Worm (Caenorhabditis elegans) whole organism, late embryonic: ENCODE results near the gene C44C1.6.

ENCODE experiments used
- F13H6.1 ChIP-seq: sonication (generic microtip); optimal IDR thresholded peaks from 2 replicates; lab custom pipeline; 2016; ENCODE audit warnings: missing genetic modification characterization, missing compliant biosample characterization
- K02D7.2 ChIP-seq: sonication (generic microtip); optimal IDR thresholded peaks from 2 replicates; lab custom pipeline; 2017; ENCODE audit warnings: mild to moderate bottlenecking, missing genetic modification characterization, missing compliant biosample characterization
- K09A11.1 ChIP-seq: sonication (generic microtip); optimal IDR thresholded peaks from 2 replicates; lab custom pipeline; 2017; ENCODE audit warnings: antibody characterized with exemption, mild to moderate bottlenecking, missing genetic modification characterization, missing compliant biosample characterization; ENCODE audit not compliant: insufficient read depth
- T23F11.4 ChIP-seq: fragments of 200-800 bp; sonication (Bioruptor generic); optimal IDR thresholded peaks from 2 replicates; lab custom pipeline; 2018; ENCODE audit warnings: mild to moderate bottlenecking, missing genetic modification characterization, missing compliant biosample characterization
- Y22D7AL.16 ChIP-seq: sonication (generic microtip); optimal IDR thresholded peaks from 2 replicates; lab custom pipeline; 2016; ENCODE audit warnings: missing genetic modification characterization, missing compliant biosample characterization
- ahr-1 ChIP-seq: sonication (generic microtip); optimal IDR thresholded peaks from 2 replicates; lab custom pipeline; 2016; ENCODE audit warnings: missing genetic modification characterization, missing compliant biosample characterization
- ama-1 ChIP-seq: fragments of 150-350 bp; optimal IDR thresholded peaks from 2 replicates; lab custom pipeline; 2014
- ceh-14 ChIP-seq: sonication (generic microtip); optimal IDR thresholded peaks from 2 replicates; lab custom pipeline; 2016; ENCODE audit warnings: missing genotype, missing genetic modification characterization, missing compliant biosample characterization
- ceh-18 ChIP-seq: sonication (generic microtip); optimal IDR thresholded peaks from 2 replicates; lab custom pipeline; 2016; ENCODE audit warnings: missing genetic modification characterization, missing compliant biosample characterization
- ceh-2 ChIP-seq: sonication (generic microtip); optimal IDR thresholded peaks from 2 replicates; lab custom pipeline; 2016; ENCODE audit warnings: missing genotype, missing genetic modification characterization, missing compliant biosample characterization
- ceh-24 ChIP-seq: sonication (generic microtip); optimal IDR thresholded peaks from 2 replicates; lab custom pipeline; 2016; ENCODE audit warnings: mild to moderate bottlenecking, missing genetic modification characterization, missing compliant biosample characterization
- ceh-30 ChIP-seq: fragments of 150-350 bp; optimal IDR thresholded peaks from 2 replicates; lab custom pipeline; 2014; ENCODE audit warnings: missing biosample characterization, missing genetic modification characterization
- ceh-31 ChIP-seq: sonication (generic microtip); optimal IDR thresholded peaks from 2 replicates; lab custom pipeline; 2016; ENCODE audit warnings: missing genetic modification characterization, missing compliant biosample characterization
- ceh-34 ChIP-seq: sonication (generic microtip); optimal IDR thresholded peaks from 2 replicates; lab custom pipeline; 2016; ENCODE audit warnings: mild to moderate bottlenecking, missing genetic modification characterization, missing compliant biosample characterization
- ceh-45 ChIP-seq: fragments of 200-800 bp; sonication (Bioruptor generic); IDR thresholded peaks from 2 replicates; pipeline ENCODE4 v1.3.6; 2022; ENCODE audit warnings: missing genetic modification reagents, missing genetic modification characterization, missing compliant biosample characterization
- ceh-48 ChIP-seq: sonication (generic microtip); optimal IDR thresholded peaks from 2 replicates; lab custom pipeline; 2016; ENCODE audit warnings: missing genetic modification characterization, inconsistent platforms, missing compliant biosample characterization
- ceh-9 ChIP-seq: sonication (generic microtip); optimal IDR thresholded peaks from 2 replicates; lab custom pipeline; 2016; ENCODE audit warnings: mild to moderate bottlenecking, missing genetic modification characterization, inconsistent platforms, missing compliant biosample characterization
- che-1 ChIP-seq: sonication (generic microtip); optimal IDR thresholded peaks from 2 replicates; lab custom pipeline; 2016; ENCODE audit warnings: mild to moderate bottlenecking, missing genetic modification characterization, missing compliant biosample characterization
- elt-2 ChIP-seq: sonication (generic microtip); optimal IDR thresholded peaks from 2 replicates; lab custom pipeline; 2016; ENCODE audit warnings: missing genetic modification reagents, missing genetic modification characterization, missing compliant biosample characterization
- fax-1 ChIP-seq: sonication (generic microtip); optimal IDR thresholded peaks from 2 replicates; lab custom pipeline; 2016; ENCODE audit warnings: missing genotype, missing genetic modification characterization, missing compliant biosample characterization
- fkh-10 ChIP-seq: fragments of 150-350 bp; optimal IDR thresholded peaks from 2 replicates; lab custom pipeline; 2014; ENCODE audit warnings: missing biosample characterization, missing genetic modification reagents, missing genetic modification characterization
- fkh-6 ChIP-seq: sonication (generic microtip); optimal IDR thresholded peaks from 2 replicates; lab custom pipeline; 2016; ENCODE audit warnings: missing genetic modification characterization, missing compliant biosample characterization
- gmeb-2 ChIP-seq: sonication (generic microtip); optimal IDR thresholded peaks from 2 replicates; lab custom pipeline; 2016; ENCODE audit warnings: missing genetic modification characterization, inconsistent platforms, missing compliant biosample characterization
- hlh-15 ChIP-seq: sonication (generic microtip); optimal IDR thresholded peaks from 2 replicates; lab custom pipeline; 2016; ENCODE audit warnings: missing genetic modification characterization, missing compliant biosample characterization
- hlh-8 ChIP-seq: sonication (generic microtip); optimal IDR thresholded peaks from 2 replicates; lab custom pipeline; 2016; ENCODE audit warnings: missing genotype, missing genetic modification characterization, missing compliant biosample characterization
- lim-6 ChIP-seq: sonication (generic microtip); optimal IDR thresholded peaks from 2 replicates; lab custom pipeline; 2016; ENCODE audit warnings: missing genetic modification characterization, missing compliant biosample characterization
- lin-11 ChIP-seq: fragments of 200-800 bp; sonication (Bioruptor generic); optimal IDR thresholded peaks from 2 replicates; lab custom pipeline; 2018; ENCODE audit warnings: mild to moderate bottlenecking, missing genetic modification characterization, missing compliant biosample characterization
- madf-2 ChIP-seq: sonication (generic microtip); optimal IDR thresholded peaks from 2 replicates; lab custom pipeline; 2017; ENCODE audit warnings: missing genetic modification characterization, missing compliant biosample characterization
- mec-3 ChIP-seq: sonication (generic microtip); optimal IDR thresholded peaks from 2 replicates; lab custom pipeline; 2016; ENCODE audit warnings: borderline replicate concordance, missing genetic modification characterization, missing compliant biosample characterization
- nfya-1 ChIP-seq: sonication (generic microtip); optimal IDR thresholded peaks from 2 replicates; lab custom pipeline; 2017; ENCODE audit warnings: missing genetic modification characterization, mild to moderate bottlenecking, missing compliant biosample characterization, antibody characterized with exemption, moderate library complexity
- nhr-11 ChIP-seq: fragments of 150-350 bp; optimal IDR thresholded peaks from 2 replicates; lab custom pipeline; 2014; ENCODE audit warnings: missing biosample characterization, missing genetic modification characterization
- nhr-232 ChIP-seq: sonication (generic microtip); optimal IDR thresholded peaks from 2 replicates; lab custom pipeline; 2016; ENCODE audit warnings: missing genetic modification characterization, missing compliant biosample characterization
- pag-3 ChIP-seq: sonication (generic microtip); optimal IDR thresholded peaks from 2 replicates; lab custom pipeline; 2016; ENCODE audit warnings: missing compliant biosample characterization, missing genetic modification characterization, borderline replicate concordance
- pax-1 ChIP-seq: fragments of 150-350 bp; optimal IDR thresholded peaks from 2 replicates; lab custom pipeline; 2014; ENCODE audit warnings: missing biosample characterization, missing genetic modification characterization
- pha-2 ChIP-seq: sonication (generic microtip); optimal IDR thresholded peaks from 2 replicates; lab custom pipeline; 2017; ENCODE audit warnings: mild to moderate bottlenecking, missing genetic modification characterization, missing compliant biosample characterization
- pha-4 ChIP-seq: fragments of 150-350 bp; optimal IDR thresholded peaks from 2 replicates; lab custom pipeline; 2018; ENCODE audit warnings: missing biosample characterization, missing genetic modification reagents, missing genetic modification characterization
- pros-1 ChIP-seq: fragments of 150-350 bp; optimal IDR thresholded peaks from 2 replicates; lab custom pipeline; 2014; ENCODE audit warnings: missing biosample characterization, missing genetic modification reagents, missing genetic modification characterization
- ref-2 ChIP-seq: sonication (generic microtip); optimal IDR thresholded peaks from 2 replicates; lab custom pipeline; 2016; ENCODE audit warnings: missing genetic modification characterization, missing compliant biosample characterization
- rnt-1 ChIP-seq: sonication (generic microtip); optimal IDR thresholded peaks from 2 replicates; lab custom pipeline; 2016; ENCODE audit warnings: missing genetic modification characterization, missing compliant biosample characterization
- sox-4 ChIP-seq: sonication (generic microtip); optimal IDR thresholded peaks from 2 replicates; lab custom pipeline; 2017; ENCODE audit warnings: mild to moderate bottlenecking, missing genetic modification characterization, inconsistent platforms, missing compliant biosample characterization
- tbx-2 ChIP-seq: sonication (generic microtip); optimal IDR thresholded peaks from 2 replicates; lab custom pipeline; 2016; ENCODE audit warnings: missing genetic modification characterization, missing compliant biosample characterization
- ttx-3 ChIP-seq: sonication (generic microtip); optimal IDR thresholded peaks from 2 replicates; lab custom pipeline; 2016; ENCODE audit warnings: missing genetic modification reagents, missing genetic modification characterization, missing compliant biosample characterization
- unc-3 ChIP-seq, 2 experiments: fragments of 200-800 bp in 1 of 2; sonication (Bioruptor generic) in 1 of 2; sonication (generic microtip) in 1 of 2; conservative IDR thresholded peaks in 1 of 2; optimal IDR thresholded peaks in 1 of 2; 2 replicates each; pipeline versions ENCODE4 v1.3.6 to Lab custom; 2016 to 2022; ENCODE audit warnings: missing compliant biosample characterization in 2 of 2, missing genetic modification characterization in 2 of 2, missing genetic modification reagents in 1 of 2
- unc-42 ChIP-seq: sonication (generic microtip); optimal IDR thresholded peaks from 2 replicates; lab custom pipeline; 2016; ENCODE audit warnings: missing genotype, missing genetic modification characterization, missing compliant biosample characterization
- unc-55 ChIP-seq: sonication (generic microtip); optimal IDR thresholded peaks from 2 replicates; lab custom pipeline; 2017; ENCODE audit warnings: missing biosample characterization, missing genetic modification reagents, missing genetic modification characterization
- ztf-16 ChIP-seq: sonication (generic microtip); optimal IDR thresholded peaks from 2 replicates; lab custom pipeline; 2017; ENCODE audit warnings: missing genetic modification characterization, missing compliant biosample characterization

The C44C1.6 gene

ce11 chrX:952557-953083 lies 17.4 kb downstream of the C44C1.6 start:
- peak; percentile 43 for TF ChIP-seq ceh-34 (tag; lab: Kevin White, UChicago)
- peak; percentile 75 for TF ChIP-seq unc-42 (tag; lab: Kevin White, UChicago)
- peak; percentile 12 for TF ChIP-seq fkh-10
- no peak for TF ChIP-seq ama-1 (lab: Kevin White, UChicago)
- TF ChIP-seq tbx-2 (tag; lab: Kevin White, UChicago): peak; percentile 10
- peak; percentile 42 for TF ChIP-seq nfya-1
- TF ChIP-seq hlh-15 (tag; lab: Kevin White, UChicago): no peak
- TF ChIP-seq ceh-31: peak; percentile 70
- no peak for TF ChIP-seq K09A11.1
- peak; percentile 41 for TF ChIP-seq ceh-48

DNA sequence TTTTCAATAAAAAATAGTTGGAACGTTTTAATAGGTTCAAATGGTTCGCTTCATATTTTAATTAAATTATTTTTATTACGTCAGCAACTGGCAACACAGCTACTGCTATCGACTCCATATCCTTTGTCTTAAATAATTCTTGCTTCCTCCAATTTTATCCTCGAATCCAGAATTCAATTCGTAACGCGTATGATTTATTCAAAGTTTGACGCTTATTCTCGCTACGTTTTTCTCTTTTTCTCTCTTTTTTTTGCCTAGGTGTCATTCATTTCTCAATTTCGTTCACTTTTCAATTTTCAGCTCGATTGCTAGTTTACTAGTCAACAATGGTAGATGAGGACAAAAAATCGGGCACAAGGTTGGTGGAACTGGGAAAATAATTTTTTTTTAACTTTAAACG lies 19.6 kb downstream of the C44C1.6 start, which contains the start of gene arr-1:
arr-1 (plus strand) TSS at position 301 of the 400 bp plus-strand sequence.
- TF ChIP-seq unc-3 (GFP tag; conservative IDR thresholded peaks at IDR 0.05; lab: Robert Waterston, UW) (no peak), unc-3 (tag; optimal IDR thresholded peaks at IDR 0.05; lab: Kevin White, UChicago) (no peak), pha-4 (tag; lab: Kevin White, UChicago) (no peak)

- TF ChIP-seq mec-3 (no peak), nhr-11 (tag; lab: Kevin White, UChicago) (no peak), nhr-232 (tag; lab: Kevin White, UChicago) (peak; percentile 34), ama-1 (lab: Kevin White, UChicago) (no peak), hlh-15 (tag; lab: Kevin White, UChicago) (no peak), lim-6 (tag; lab: Kevin White, UChicago) (peak; percentile 53), ceh-45 (GFP tag; lab: Robert Waterston, UW) (no peak), ztf-16 (tag; lab: Kevin White, UChicago) (peak; percentile 64), ahr-1 (tag; lab: Kevin White, UChicago) (no peak), unc-3 (GFP tag; conservative IDR thresholded peaks at IDR 0.05; lab: Robert Waterston, UW) (no peak), unc-3 (tag; optimal IDR thresholded peaks at IDR 0.05; lab: Kevin White, UChicago) (peak; percentile 72), ceh-14 (tag; lab: Kevin White, UChicago) (peak; percentile 79), Y22D7AL.16 (tag; lab: Kevin White, UChicago) (peak; percentile 7), ceh-48 (peak; percentile 27), ceh-30 (tag; lab: Kevin White, UChicago) (peak; percentile 95), hlh-8 (peak; percentile 17), nfya-1 (peak; percentile 96), K02D7.2 (tag; lab: Kevin White, UChicago) (no peak), ceh-18 (peak; percentile 96), pax-1 (tag; lab: Kevin White, UChicago) (peak; percentile 58), ceh-31 (peak; percentile 97), madf-2 (tag; lab: Kevin White, UChicago) (peak; percentile 49), T23F11.4 (GFP tag; lab: Kevin White, UChicago) (peak; percentile 39), K09A11.1 (peak; percentile 32), pha-4 (tag; lab: Kevin White, UChicago) (no peak), pha-2 (tag; lab: Kevin White, UChicago) (peak; percentile 29), fkh-6 (tag; lab: Kevin White, UChicago) (peak; percentile 27), pag-3 (tag; lab: Kevin White, UChicago) (peak; percentile 81), ceh-9 (tag; lab: Kevin White, UChicago) (no peak), gmeb-2 (tag; lab: Kevin White, UChicago) (peak; percentile 1), ref-2 (peak; percentile 94), fkh-10 (peak; percentile 90), ceh-34 (tag; lab: Kevin White, UChicago) (peak; percentile 95), lin-11 (tag; lab: Kevin White, UChicago) (peak; percentile 15), che-1 (tag; lab: Kevin White, UChicago) (no peak), unc-42 (tag; lab: Kevin White, UChicago) (peak; percentile 91), fax-1 (tag; lab: Kevin White, UChicago) (peak; percentile 56), ttx-3 (tag; lab: Kevin White, UChicago) (peak; percentile 59), pros-1 (tag; lab: Kevin White, UChicago) (peak; percentile 98), elt-2 (tag; lab: Kevin White, UChicago) (peak; percentile 35), ceh-2 (tag; lab: Kevin White, UChicago) (peak; percentile 83), rnt-1 (tag; lab: Kevin White, UChicago) (peak; percentile 96), sox-4 (tag; lab: Kevin White, UChicago) (peak; percentile 43), tbx-2 (tag; lab: Kevin White, UChicago) (peak; percentile 95), unc-55 (peak; percentile 93), F13H6.1 (tag; lab: Kevin White, UChicago) (peak; percentile 47), ceh-24 (tag; lab: Kevin White, UChicago) (no peak)
Observed at ce11 chrX:949466-949865, 20.6 kb downstream of the C44C1.6 start.
